Fruit fly (Drosophila melanogaster): ENCODE measurements around the gene Sry-delta.

Gene Sry-delta

DNA sequence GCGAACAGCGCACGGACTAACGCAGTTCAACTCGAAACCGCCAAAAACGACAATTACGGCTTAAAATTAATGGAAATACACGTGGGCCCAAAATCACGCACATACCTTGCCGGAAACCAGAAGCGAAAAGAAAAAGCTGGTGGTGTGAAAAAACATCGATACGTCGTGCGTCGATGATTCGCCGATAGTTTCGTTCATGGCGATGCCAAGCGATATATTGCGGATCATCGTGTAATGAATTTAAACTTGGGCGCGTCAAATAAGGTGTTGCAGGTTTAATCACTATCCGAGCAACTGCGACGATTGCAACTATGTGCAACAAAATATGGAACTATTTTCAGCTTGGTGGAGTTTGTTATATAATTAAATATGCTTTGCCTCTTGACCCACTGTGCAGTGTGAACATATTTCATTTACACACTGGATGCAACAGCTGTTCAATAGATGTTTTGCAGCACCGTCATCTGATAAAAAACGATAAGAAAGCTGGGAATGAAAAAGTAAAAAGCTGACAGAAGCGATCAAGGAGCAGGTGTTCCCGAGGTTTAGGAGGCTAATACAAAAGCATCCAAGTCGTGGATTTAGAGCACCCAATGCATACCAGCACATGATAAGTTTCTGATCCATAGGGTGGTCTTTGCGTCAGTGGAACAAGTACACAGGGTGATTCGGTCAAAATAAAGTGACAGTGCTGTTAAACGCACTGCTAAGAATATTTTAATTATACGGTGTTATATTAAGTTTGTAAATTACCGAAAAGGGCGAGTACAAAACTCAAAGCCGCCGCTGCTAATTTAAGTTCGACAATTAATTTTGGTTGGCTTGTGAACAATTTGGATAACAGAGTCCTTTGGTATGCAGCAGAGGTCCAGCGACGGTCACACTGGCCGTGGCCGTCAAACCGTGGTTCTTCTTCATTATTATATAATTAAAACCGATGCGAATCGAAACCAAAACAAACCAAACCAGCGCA is 3.2 kb downstream of the Sry-delta start, which contains the start of the genes RpL32 and CG7943:
RpL32 (minus strand) TSS at position 133 of the 973 bp plus-strand sequence.
CG7943 (plus strand) TSS at position 442 of the 973 bp plus-strand sequence.
- TF ChIP-seq CG5204 (GFP tag; optimal IDR thresholded peaks at IDR 0.05), result no peak
- TF ChIP-seq CG11617 (GFP tag; optimal IDR thresholded peaks at IDR 0.05), result peak; percentile 97
- TF ChIP-seq kay (GFP tag; ENCODE audit: borderline replicate concordance), result no peak
- peak; percentile 96 for TF ChIP-seq ovo (GFP tag; optimal IDR thresholded peaks at IDR 0.05)
- peak; percentile 85 for TF ChIP-seq CG14711 (tag; optimal IDR thresholded peaks at IDR 0.05)
- TF ChIP-seq cnc (optimal IDR thresholded peaks at IDR 0.05), result no peak
- peak; percentile 95 for TF ChIP-seq Mnt (GFP tag; optimal IDR thresholded peaks at IDR 0.05)
- peak; percentile 86 for TF ChIP-seq pad (GFP tag; optimal IDR thresholded peaks at IDR 0.05)
- TF ChIP-seq Hr96 (GFP tag; optimal IDR thresholded peaks at IDR 0.05), result peak; percentile 99
- TF ChIP-seq CG7101 (tag; optimal IDR thresholded peaks at IDR 0.05), result peak; percentile 94
- TF ChIP-seq Crg-1 (GFP tag; optimal IDR thresholded peaks at IDR 0.05), result peak; percentile 97
- TF ChIP-seq tj (GFP tag; optimal IDR thresholded peaks at IDR 0.05), result peak; percentile 85
- peak; percentile 93 for TF ChIP-seq CG7045 (GFP tag; optimal IDR thresholded peaks at IDR 0.05)
- peak; percentile 98 for TF ChIP-seq toe (GFP tag; optimal IDR thresholded peaks at IDR 0.05)
- peak; percentile 96 for TF ChIP-seq CG1620 (GFP tag; optimal IDR thresholded peaks at IDR 0.05)
- TF ChIP-seq CG33017 (tag; optimal IDR thresholded peaks at IDR 0.05), result peak; percentile 87
- peak; percentile 62 for TF ChIP-seq cic (GFP tag; optimal IDR thresholded peaks at IDR 0.05)
- peak; percentile 97 for TF ChIP-seq bab1 (GFP tag; optimal IDR thresholded peaks at IDR 0.05)
- TF ChIP-seq Clk (GFP tag; optimal IDR thresholded peaks at IDR 0.05), result peak; percentile 91
- TF ChIP-seq CG12768 (GFP tag; optimal IDR thresholded peaks at IDR 0.05), result peak; percentile 94

DNA sequence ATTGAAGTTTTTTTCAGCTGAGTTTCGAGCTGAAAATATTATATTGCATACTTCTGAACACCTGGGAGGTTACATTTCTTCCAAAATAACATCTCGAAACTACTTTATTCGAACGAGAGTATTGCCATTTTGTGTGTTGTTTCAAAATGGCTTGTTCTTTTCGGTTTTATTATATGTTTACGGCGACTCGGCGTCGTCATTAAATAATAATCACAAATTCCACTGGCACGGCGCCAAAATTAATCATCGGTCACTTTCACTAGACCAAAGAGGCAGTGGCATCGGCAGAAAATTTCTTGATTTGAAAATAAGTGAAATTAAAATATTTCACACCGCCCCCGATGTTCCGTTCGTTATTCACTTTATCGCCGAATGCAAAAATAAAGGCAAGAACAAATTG is 7.3 kb downstream of the Sry-delta start:
- TF ChIP-seq Hr96 (GFP tag; optimal IDR thresholded peaks at IDR 0.05) (no peak), CG11617 (GFP tag; optimal IDR thresholded peaks at IDR 0.05) (no peak), Crg-1 (GFP tag; optimal IDR thresholded peaks at IDR 0.05) (no peak), cic (GFP tag; optimal IDR thresholded peaks at IDR 0.05) (no peak), CG12768 (GFP tag; optimal IDR thresholded peaks at IDR 0.05) (no peak), cnc (optimal IDR thresholded peaks at IDR 0.05) (no peak)

DNA sequence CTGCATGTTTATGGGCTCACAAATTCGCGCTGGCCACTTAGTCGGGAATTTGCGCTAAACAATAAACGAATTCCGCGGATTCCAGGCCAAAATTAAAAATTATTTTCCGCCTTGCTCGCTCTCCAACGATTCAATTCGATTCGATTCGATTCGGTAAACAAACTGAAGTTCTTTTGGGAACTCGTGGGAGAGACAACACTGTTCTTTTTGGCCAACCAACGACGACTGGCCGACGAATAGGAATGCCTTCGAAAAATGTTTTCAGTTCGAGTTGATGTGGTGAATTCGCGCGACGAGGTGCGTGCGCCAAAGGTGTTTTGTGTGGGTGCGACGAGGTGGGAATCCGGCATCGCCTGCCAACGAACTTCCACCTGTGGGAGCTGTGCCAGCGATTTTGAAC is 8.8 kb downstream of the Sry-delta start, which contains the start of gene CG15528:
CG15528 (minus strand) TSS at position 180 of the 400 bp plus-strand sequence.
- TF ChIP-seq ovo (GFP tag; optimal IDR thresholded peaks at IDR 0.05) (no peak), tj (GFP tag; optimal IDR thresholded peaks at IDR 0.05) (no peak), Crg-1 (GFP tag; optimal IDR thresholded peaks at IDR 0.05) (no peak), CG7045 (GFP tag; optimal IDR thresholded peaks at IDR 0.05) (no peak), CG11617 (GFP tag; optimal IDR thresholded peaks at IDR 0.05) (no peak), cnc (optimal IDR thresholded peaks at IDR 0.05) (no peak), Clk (GFP tag; optimal IDR thresholded peaks at IDR 0.05) (no peak), CG14711 (tag; optimal IDR thresholded peaks at IDR 0.05) (no peak), Hr96 (GFP tag; optimal IDR thresholded peaks at IDR 0.05) (no peak), Mnt (GFP tag; optimal IDR thresholded peaks at IDR 0.05) (no peak), pad (GFP tag; optimal IDR thresholded peaks at IDR 0.05) (no peak), CG5204 (GFP tag; optimal IDR thresholded peaks at IDR 0.05) (no peak), CG1620 (GFP tag; optimal IDR thresholded peaks at IDR 0.05) (no peak), CG33017 (tag; optimal IDR thresholded peaks at IDR 0.05) (no peak), CG7101 (tag; optimal IDR thresholded peaks at IDR 0.05) (no peak), kay (GFP tag; ENCODE audit: borderline replicate concordance) (no peak), cic (GFP tag; optimal IDR thresholded peaks at IDR 0.05) (no peak), toe (GFP tag; optimal IDR thresholded peaks at IDR 0.05) (no peak)

DNA sequence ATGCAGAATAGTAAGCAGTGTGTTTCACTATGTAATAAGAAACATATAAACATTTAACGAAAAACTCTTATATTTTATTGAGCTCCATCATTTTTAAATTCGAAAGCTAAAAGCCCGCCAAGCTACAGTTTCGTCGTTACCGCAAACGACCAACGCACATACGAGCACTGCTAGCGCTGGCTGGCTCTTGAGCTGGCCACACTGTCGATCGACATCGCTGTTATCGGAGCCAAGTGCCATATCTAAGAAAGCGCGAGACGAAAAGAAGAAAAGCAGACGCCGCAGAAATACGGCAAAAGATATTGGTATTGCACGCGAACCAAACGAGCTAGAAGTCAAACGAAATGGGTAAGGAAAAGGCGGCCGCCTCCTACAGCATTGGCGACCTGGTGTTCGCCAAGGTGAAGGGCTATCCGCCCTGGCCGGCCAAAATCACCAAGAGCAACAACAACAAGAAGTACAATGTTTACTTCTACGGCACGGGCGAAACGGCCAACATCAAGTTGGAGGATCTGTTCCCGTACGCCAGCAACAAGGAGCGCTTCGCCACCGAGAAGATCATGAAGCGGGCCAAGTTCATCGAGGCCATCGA is 9.4 kb downstream of the Sry-delta start, which contains the start of gene Jasper:
Jasper (plus strand) TSS at position 60 of the 592 bp plus-strand sequence.
- TF ChIP-seq cnc (optimal IDR thresholded peaks at IDR 0.05) (no peak), CG7045 (GFP tag; optimal IDR thresholded peaks at IDR 0.05) (no peak), tj (GFP tag; optimal IDR thresholded peaks at IDR 0.05) (peak; percentile 80), CG7101 (tag; optimal IDR thresholded peaks at IDR 0.05) (peak; percentile 43), ovo (GFP tag; optimal IDR thresholded peaks at IDR 0.05) (peak; percentile 26), Clk (GFP tag; optimal IDR thresholded peaks at IDR 0.05) (no peak), bab1 (GFP tag; optimal IDR thresholded peaks at IDR 0.05) (peak; percentile 71), CG1620 (GFP tag; optimal IDR thresholded peaks at IDR 0.05) (peak; percentile 46), cic (GFP tag; optimal IDR thresholded peaks at IDR 0.05) (peak; percentile 40), Mnt (GFP tag; optimal IDR thresholded peaks at IDR 0.05) (peak; percentile 24), kay (GFP tag; ENCODE audit: borderline replicate concordance) (no peak), CG14711 (tag; optimal IDR thresholded peaks at IDR 0.05) (no peak)

DNA sequence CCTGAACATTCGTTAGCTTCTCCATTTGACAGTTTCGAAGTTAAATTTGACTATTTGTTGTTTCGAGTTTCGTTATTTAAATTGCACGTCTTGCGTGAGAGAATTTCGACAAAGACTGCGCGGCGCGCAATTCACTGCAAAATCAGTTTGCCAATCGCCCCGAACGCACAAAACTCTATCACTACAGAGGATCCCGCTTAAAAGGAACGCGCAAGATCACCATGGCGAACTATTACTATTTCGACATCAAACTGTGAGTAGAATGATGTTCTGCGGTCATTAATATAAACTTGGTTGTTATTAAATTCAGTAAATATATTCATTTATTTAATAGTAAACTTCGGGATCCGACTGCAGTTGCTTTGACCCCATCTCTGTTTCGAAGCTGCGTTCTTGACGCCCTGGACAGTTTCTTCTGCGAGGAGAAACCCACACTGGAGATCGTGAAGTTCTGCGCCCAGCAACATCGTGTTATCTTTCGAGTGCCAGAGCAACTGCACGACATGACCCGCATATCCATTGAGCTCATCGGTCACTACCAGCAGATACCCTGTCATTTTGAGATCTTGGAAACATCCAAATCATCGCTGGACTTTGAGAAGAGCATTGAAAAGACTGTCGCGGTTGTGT is 12.9 kb downstream of the Sry-delta start, which contains the start of the genes Rpp14b and spn-A:
Rpp14b (plus strand) TSS at position 43 of the 630 bp plus-strand sequence.
spn-A (minus strand) TSS at position 123 of the 630 bp plus-strand sequence.
- peak; percentile 22 for TF ChIP-seq CG14711 (tag; optimal IDR thresholded peaks at IDR 0.05)
- no peak for TF ChIP-seq ovo (GFP tag; optimal IDR thresholded peaks at IDR 0.05)
- peak; percentile 18 for TF ChIP-seq bab1 (GFP tag; optimal IDR thresholded peaks at IDR 0.05)
- no peak for TF ChIP-seq Crg-1 (GFP tag; optimal IDR thresholded peaks at IDR 0.05)
- TF ChIP-seq CG1620 (GFP tag; optimal IDR thresholded peaks at IDR 0.05), result peak; percentile 62
- TF ChIP-seq pad (GFP tag; optimal IDR thresholded peaks at IDR 0.05), result no peak
- TF ChIP-seq kay (GFP tag; ENCODE audit: borderline replicate concordance), result no peak
- no peak for TF ChIP-seq cic (GFP tag; optimal IDR thresholded peaks at IDR 0.05)
- no peak for TF ChIP-seq Clk (GFP tag; optimal IDR thresholded peaks at IDR 0.05)
- no peak for TF ChIP-seq Mnt (GFP tag; optimal IDR thresholded peaks at IDR 0.05)
- no peak for TF ChIP-seq CG12768 (GFP tag; optimal IDR thresholded peaks at IDR 0.05)
- TF ChIP-seq CG33017 (tag; optimal IDR thresholded peaks at IDR 0.05), result no peak
- TF ChIP-seq cnc (optimal IDR thresholded peaks at IDR 0.05), result no peak
- no peak for TF ChIP-seq CG5204 (GFP tag; optimal IDR thresholded peaks at IDR 0.05)
- no peak for TF ChIP-seq toe (GFP tag; optimal IDR thresholded peaks at IDR 0.05)
- no peak for TF ChIP-seq Hr96 (GFP tag; optimal IDR thresholded peaks at IDR 0.05)
- TF ChIP-seq CG7045 (GFP tag; optimal IDR thresholded peaks at IDR 0.05), result no peak
- TF ChIP-seq CG11617 (GFP tag; optimal IDR thresholded peaks at IDR 0.05), result no peak
- TF ChIP-seq CG7101 (tag; optimal IDR thresholded peaks at IDR 0.05), result peak; percentile 42
- TF ChIP-seq tj (GFP tag; optimal IDR thresholded peaks at IDR 0.05), result no peak

Measured in whole organism, adult.